Fruit fly (Drosophila melanogaster) whole organism, pupa: ENCODE data around the gene CG31161.

Experiments
- CG10348 ChIP-seq: fragments of 200-800 bp; sonication (Bioruptor generic); IDR thresholded peaks from 2 replicates; pipeline ENCODE4 v1.3.6; 2022; ENCODE audit warnings: missing biosample characterization, missing genetic modification characterization
- CG12605 ChIP-seq: fragments of 200-800 bp; sonication (Bioruptor generic); IDR thresholded peaks from 2 replicates; pipeline ENCODE4 v1.3.6; 2022; ENCODE audit warnings: missing biosample characterization, missing genetic modification characterization
- CG13204 ChIP-seq: fragments of 200-800 bp; sonication (Bioruptor generic); optimal IDR thresholded peaks from 2 replicates; lab custom pipeline; 2018; ENCODE audit warnings: missing biosample characterization, mild to moderate bottlenecking, missing genetic modification characterization, moderate library complexity
- CG14655 ChIP-seq: fragments of 200-800 bp; sonication (Bioruptor generic); optimal IDR thresholded peaks from 3 replicates; lab custom pipeline; 2017; ENCODE audit warnings: mild to moderate bottlenecking, missing biosample characterization, missing genetic modification reagents, missing genetic modification characterization
- CG15710 ChIP-seq: fragments of 200-800 bp; sonication (Bioruptor generic); optimal IDR thresholded peaks from 2 replicates; lab custom pipeline; 2018; ENCODE audit warnings: missing biosample characterization, mild to moderate bottlenecking, missing genetic modification characterization, moderate library complexity
- CG17806 ChIP-seq: fragments of 200-800 bp; sonication (Bioruptor generic); optimal IDR thresholded peaks from 2 replicates; lab custom pipeline; 2018; ENCODE audit warnings: missing biosample characterization, mild to moderate bottlenecking, missing genetic modification characterization, moderate library complexity
- CG32121 ChIP-seq: fragments of 200-800 bp; sonication (Bioruptor generic); IDR thresholded peaks from 2 replicates; pipeline ENCODE4 v1.3.6; 2022; ENCODE audit warnings: missing biosample characterization, missing genetic modification characterization
- CG34367 ChIP-seq: fragments of 200-800 bp; sonication (Bioruptor generic); optimal IDR thresholded peaks from 2 replicates; lab custom pipeline; 2018; ENCODE audit warnings: missing biosample characterization, mild to moderate bottlenecking, missing genetic modification characterization
- CG4496 ChIP-seq: fragments of 200-800 bp; sonication (Bioruptor generic); IDR thresholded peaks from 3 replicates; pipeline ENCODE4 v1.3.6; 2022; ENCODE audit warnings: missing biosample characterization, missing genetic modification characterization
- CG8159 ChIP-seq: fragments of 200-800 bp; sonication (Bioruptor generic); optimal IDR thresholded peaks from 3 replicates; lab custom pipeline; 2018; ENCODE audit warnings: missing biosample characterization, mild to moderate bottlenecking, missing genetic modification characterization, moderate library complexity
- CG8301 ChIP-seq: fragments of 200-800 bp; sonication (Bioruptor generic); optimal IDR thresholded peaks from 2 replicates; lab custom pipeline; 2018; ENCODE audit warnings: missing biosample characterization, mild to moderate bottlenecking, missing genetic modification characterization
- CG9948 ChIP-seq: fragments of 200-800 bp; sonication (Bioruptor generic); optimal IDR thresholded peaks from 2 replicates; lab custom pipeline; 2018; ENCODE audit warnings: missing biosample characterization, mild to moderate bottlenecking, missing genetic modification characterization, moderate library complexity
- D1 ChIP-seq: fragments of 200-800 bp; sonication (Bioruptor generic); optimal IDR thresholded peaks from 2 replicates; lab custom pipeline; 2018; ENCODE audit warnings: missing biosample characterization, mild to moderate bottlenecking, missing genetic modification characterization, moderate library complexity
- EcR ChIP-seq: fragments of 200-800 bp; sonication (Bioruptor generic); optimal IDR thresholded peaks from 3 replicates; lab custom pipeline; 2019; ENCODE audit warnings: missing biosample characterization, missing genetic modification characterization, mild to moderate bottlenecking, moderate library complexity, missing genetic modification reagents
- Ets98B ChIP-seq: fragments of 200-800 bp; sonication (Bioruptor generic); IDR thresholded peaks from 2 replicates; pipeline ENCODE4 v1.3.6; 2022; ENCODE audit warnings: missing biosample characterization, missing genetic modification characterization
- Pif1A ChIP-seq: fragments of 200-800 bp; sonication (Bioruptor generic); optimal IDR thresholded peaks from 3 replicates; lab custom pipeline; 2016; ENCODE audit warnings: missing biosample characterization, missing genetic modification characterization
- Pif1B ChIP-seq: fragments of 200-800 bp; sonication (Bioruptor generic); optimal IDR thresholded peaks from 3 replicates; lab custom pipeline; 2016; ENCODE audit warnings: missing biosample characterization, missing genetic modification characterization
- Snoo ChIP-seq: fragments of 200-800 bp; sonication (Bioruptor generic); optimal IDR thresholded peaks from 3 replicates; lab custom pipeline; 2017; ENCODE audit warnings: missing biosample characterization, mild to moderate bottlenecking, missing genetic modification characterization, inconsistent platforms
- fd96Ca ChIP-seq: fragments of 200-800 bp; sonication (Bioruptor generic); IDR thresholded peaks from 3 replicates; pipeline ENCODE4 v1.3.6; 2022; ENCODE audit warnings: missing biosample characterization, missing genetic modification characterization
- gl ChIP-seq: fragments of 200-800 bp; sonication (Bioruptor generic); optimal IDR thresholded peaks from 2 replicates; lab custom pipeline; 2018; ENCODE audit warnings: missing biosample characterization, mild to moderate bottlenecking, missing genetic modification characterization
- rn ChIP-seq: fragments of 200-800 bp; sonication (Bioruptor generic); IDR thresholded peaks from 2 replicates; pipeline ENCODE4 v1.3.6; 2022; ENCODE audit warnings: missing biosample characterization, missing genetic modification characterization

CG31161 gene

DNA sequence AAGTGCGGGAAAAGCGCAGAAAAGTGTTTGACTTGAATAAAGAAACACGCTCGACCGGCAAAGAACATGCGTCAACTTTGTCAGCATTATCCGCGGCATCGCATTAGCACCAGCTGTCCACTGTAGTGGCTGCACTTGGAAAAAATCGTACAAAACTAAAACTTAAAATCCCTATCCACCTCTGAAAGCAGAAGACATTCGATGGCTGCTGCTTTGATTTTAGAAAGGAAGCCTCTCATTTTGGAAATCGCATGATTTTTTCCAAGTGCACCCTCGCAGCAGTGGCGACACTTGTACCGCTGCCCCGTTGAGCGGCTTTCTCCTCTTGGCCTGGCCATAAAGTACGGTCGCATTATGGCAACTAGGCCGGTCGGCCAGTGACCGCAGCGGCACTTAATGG lies 48.0 kb downstream of the CG31161 start:
- peak; percentile 23 for TF ChIP-seq Pif1B (GFP tag; lab: Kevin White, UChicago)
- no peak for TF ChIP-seq CG8159 (tag; lab: Kevin White, UChicago)
- peak; percentile 78 for TF ChIP-seq Pif1A (GFP tag; lab: Kevin White, UChicago)
- no peak for TF ChIP-seq Snoo (tag; lab: Kevin White, UChicago)
- peak; percentile 57 for TF ChIP-seq CG12605
- no peak for TF ChIP-seq D1 (tag; lab: Kevin White, UChicago)
- TF ChIP-seq CG13204 (GFP tag; lab: Kevin White, UChicago) = no peak
- peak; percentile 79 for TF ChIP-seq CG8301 (tag; lab: Kevin White, UChicago)
- TF ChIP-seq EcR (GFP tag; lab: Kevin White, UChicago) = no peak
- TF ChIP-seq CG15710 (tag; lab: Kevin White, UChicago) = peak; percentile 14
- TF ChIP-seq CG14655 (GFP tag; lab: Kevin White, UChicago) = peak; percentile 73
- peak; percentile 87 for TF ChIP-seq Ets98B (GFP tag; lab: Robert Waterston, UW)
- TF ChIP-seq CG17806 (tag; lab: Kevin White, UChicago) = no peak
- no peak for TF ChIP-seq gl (tag; lab: Kevin White, UChicago)
- TF ChIP-seq fd96Ca (GFP tag; lab: Robert Waterston, UW) = peak; percentile 90
- TF ChIP-seq rn (GFP tag; lab: Robert Waterston, UW) = peak; percentile 51; the same call in 1 of the 2 replicates
- peak; percentile 78 for TF ChIP-seq CG32121 (GFP tag; lab: Robert Waterston, UW)
- TF ChIP-seq CG4496 (GFP tag; lab: Robert Waterston, UW) = peak; percentile 86
- TF ChIP-seq CG9948 (tag; lab: Kevin White, UChicago) = peak; percentile 26
- TF ChIP-seq CG10348 = no peak
- TF ChIP-seq CG34367 (tag; lab: Kevin White, UChicago) = peak; percentile 17

DNA sequence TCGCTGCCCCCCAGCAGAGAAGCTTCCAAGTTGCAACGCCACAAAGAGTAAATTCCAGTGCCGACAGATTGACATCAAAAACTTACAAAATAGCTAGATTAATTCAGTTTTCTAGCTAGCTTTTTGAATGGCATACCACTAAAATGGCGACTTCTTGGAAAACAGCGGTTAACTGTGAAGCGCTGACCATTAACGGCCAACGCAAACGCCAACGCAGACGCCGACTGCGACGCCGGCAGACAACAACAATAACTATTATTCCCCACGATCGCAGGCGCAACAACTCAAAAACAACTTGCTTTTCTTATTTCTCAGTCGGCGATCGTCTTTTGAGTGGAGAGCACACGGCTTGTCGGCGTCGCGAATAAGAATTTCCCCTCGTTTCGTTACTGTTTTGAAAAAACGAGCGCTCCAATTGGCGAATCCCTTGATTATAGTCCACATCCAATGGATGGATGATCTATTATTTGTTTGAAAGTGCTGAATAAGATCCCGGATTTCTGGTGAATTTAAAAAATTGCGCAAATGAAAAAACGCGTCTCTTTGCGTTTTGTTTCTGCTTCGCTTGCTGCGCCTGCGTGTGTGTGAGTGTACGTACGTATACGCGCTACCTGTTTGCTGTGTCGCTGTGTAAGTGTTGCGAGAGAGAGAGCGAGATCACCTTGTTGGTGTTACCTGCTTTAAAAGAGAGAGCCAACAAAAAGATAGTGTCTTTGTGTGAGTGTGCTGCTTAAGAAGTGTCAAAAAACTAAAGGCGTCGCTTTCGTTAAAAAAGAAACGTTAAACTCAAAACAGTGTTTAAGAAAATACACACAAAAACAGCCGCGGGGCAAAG lies 50.4 kb downstream of the CG31161 start:
- no peak for TF ChIP-seq EcR (GFP tag; lab: Kevin White, UChicago)
- TF ChIP-seq Snoo (tag; lab: Kevin White, UChicago) = no peak
- TF ChIP-seq CG9948 (tag; lab: Kevin White, UChicago) = no peak
- TF ChIP-seq CG8301 (tag; lab: Kevin White, UChicago) = no peak
- peak; percentile 2 for TF ChIP-seq CG34367 (tag; lab: Kevin White, UChicago)
- no peak for TF ChIP-seq CG12605
- TF ChIP-seq Pif1A (GFP tag; lab: Kevin White, UChicago) = no peak
- no peak; the same call in 1 of the 2 replicates for TF ChIP-seq CG32121 (GFP tag; lab: Robert Waterston, UW)
- no peak for TF ChIP-seq CG10348
- TF ChIP-seq Pif1B (GFP tag; lab: Kevin White, UChicago) = no peak
- peak; percentile 5; the same call in 1 of the 2 replicates for TF ChIP-seq Ets98B (GFP tag; lab: Robert Waterston, UW)
- no peak for TF ChIP-seq gl (tag; lab: Kevin White, UChicago)
- TF ChIP-seq D1 (tag; lab: Kevin White, UChicago) = no peak
- TF ChIP-seq CG13204 (GFP tag; lab: Kevin White, UChicago) = no peak
- no peak for TF ChIP-seq CG8159 (tag; lab: Kevin White, UChicago)
- peak; percentile 16 for TF ChIP-seq CG15710 (tag; lab: Kevin White, UChicago)
- no peak for TF ChIP-seq rn (GFP tag; lab: Robert Waterston, UW)
- no peak for TF ChIP-seq CG17806 (tag; lab: Kevin White, UChicago)
- TF ChIP-seq CG4496 (GFP tag; lab: Robert Waterston, UW) = peak; percentile 59; the same call in 1 of the 3 replicates
- peak; percentile 38; the same call in 1 of the 3 replicates for TF ChIP-seq fd96Ca (GFP tag; lab: Robert Waterston, UW)
- no peak for TF ChIP-seq CG14655 (GFP tag; lab: Kevin White, UChicago)

DNA sequence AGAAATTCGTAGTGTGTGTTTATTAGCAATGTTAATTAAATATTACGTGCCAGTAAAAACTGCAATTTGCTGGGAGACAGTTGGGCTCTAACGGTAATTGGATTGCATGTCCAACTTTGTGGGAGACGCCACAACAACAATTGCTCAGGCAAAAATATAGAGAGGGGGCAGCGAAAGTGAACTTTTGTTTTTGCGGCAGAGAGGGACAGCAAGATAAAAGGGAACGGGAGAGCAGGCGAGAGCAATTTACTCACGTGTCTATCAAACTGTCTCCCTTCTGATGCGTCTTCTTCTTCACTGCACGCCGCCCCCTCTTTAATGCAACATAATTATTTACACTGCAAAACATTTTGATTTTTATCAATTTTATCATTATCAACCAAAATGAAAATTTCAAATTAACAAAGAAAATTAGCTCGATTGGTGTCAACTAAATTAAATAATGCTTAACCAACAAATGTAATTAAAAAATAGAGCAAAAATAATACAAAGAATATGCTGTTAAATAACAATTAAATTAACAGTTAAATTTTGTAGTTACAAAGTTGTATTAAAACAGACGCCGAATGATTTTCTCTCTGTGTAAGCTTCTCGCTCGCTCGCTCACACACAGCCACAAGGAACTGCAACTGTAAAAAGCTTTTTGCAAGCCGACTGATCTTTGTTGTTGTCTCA lies 51.1 kb downstream of the CG31161 start:
- peak; percentile 91 for TF ChIP-seq CG34367 (tag; lab: Kevin White, UChicago)
- TF ChIP-seq Pif1B (GFP tag; lab: Kevin White, UChicago) = peak; percentile 91
- TF ChIP-seq EcR (GFP tag; lab: Kevin White, UChicago) = peak; percentile 3
- TF ChIP-seq Ets98B (GFP tag; lab: Robert Waterston, UW) = peak; percentile 80
- TF ChIP-seq fd96Ca (GFP tag; lab: Robert Waterston, UW) = peak; percentile 50
- TF ChIP-seq CG15710 (tag; lab: Kevin White, UChicago) = peak; percentile 95
- TF ChIP-seq CG9948 (tag; lab: Kevin White, UChicago) = peak; percentile 99
- TF ChIP-seq rn (GFP tag; lab: Robert Waterston, UW) = peak; percentile 81
- TF ChIP-seq Snoo (tag; lab: Kevin White, UChicago) = peak; percentile 92
- TF ChIP-seq CG8301 (tag; lab: Kevin White, UChicago) = peak; percentile 94
- peak; percentile 78 for TF ChIP-seq gl (tag; lab: Kevin White, UChicago)
- TF ChIP-seq Pif1A (GFP tag; lab: Kevin White, UChicago) = peak; percentile 87
- peak; percentile 99 for TF ChIP-seq CG8159 (tag; lab: Kevin White, UChicago)
- TF ChIP-seq D1 (tag; lab: Kevin White, UChicago) = peak; percentile 96
- peak; percentile 67 for TF ChIP-seq CG13204 (GFP tag; lab: Kevin White, UChicago)
- TF ChIP-seq CG10348 = peak; percentile 75
- TF ChIP-seq CG4496 (GFP tag; lab: Robert Waterston, UW) = peak; percentile 94; the same call in 2 of the 3 replicates
- peak; percentile 96 for TF ChIP-seq CG14655 (GFP tag; lab: Kevin White, UChicago)
- TF ChIP-seq CG32121 (GFP tag; lab: Robert Waterston, UW) = peak; percentile 90
- peak; percentile 96 for TF ChIP-seq CG17806 (tag; lab: Kevin White, UChicago)
- peak; percentile 73; the same call in 1 of the 2 replicates for TF ChIP-seq CG12605
